Worm (Caenorhabditis elegans): Measurements from ENCODE around the gene srh-139.
A peak's percentile ranks its signal among the peaks of the same experiment; 100 is the strongest.

Gene srh-139

ce11 chrV:16483681-16484080 lies at the start of gene srh-139:
Gene srh-139, plus strand, starts transcription at chrV:16483981.
- TF ChIP-seq B0310.2 (tag; optimal IDR thresholded peaks at IDR 0.05) (no peak), ceh-13 (GFP tag; optimal IDR thresholded peaks at IDR 0.05) (no peak), hnd-1 (tag; optimal IDR thresholded peaks at IDR 0.05) (no peak), ets-7 (tag; optimal IDR thresholded peaks at IDR 0.05) (no peak), tbx-11 (GFP tag; IDR thresholded peaks at IDR 0.05) (no peak), hmbx-1 (tag; optimal IDR thresholded peaks at IDR 0.05) (no peak), tra-4 (tag; optimal IDR thresholded peaks at IDR 0.05) (no peak), aly-1 (tag; optimal IDR thresholded peaks at IDR 0.05) (no peak), sea-1 (GFP tag; conservative IDR thresholded peaks at IDR 0.05) (no peak), pes-1 (GFP tag; IDR thresholded peaks at IDR 0.05) (no peak)

- TF ChIP-seq aly-1 (tag; optimal IDR thresholded peaks at IDR 0.05) (no peak), hnd-1 (tag; optimal IDR thresholded peaks at IDR 0.05) (no peak), sea-1 (GFP tag; conservative IDR thresholded peaks at IDR 0.05) (no peak), tbx-37 (GFP tag; conservative IDR thresholded peaks at IDR 0.05) (no peak), ceh-13 (GFP tag; optimal IDR thresholded peaks at IDR 0.05) (no peak), flt-1 (GFP tag; IDR thresholded peaks at IDR 0.05) (no peak), ceh-36 (tag; optimal IDR thresholded peaks at IDR 0.05) (no peak), B0310.2 (tag; optimal IDR thresholded peaks at IDR 0.05) (no peak), pes-1 (GFP tag; IDR thresholded peaks at IDR 0.05) (no peak), hmbx-1 (tag; optimal IDR thresholded peaks at IDR 0.05) (no peak), tra-4 (tag; optimal IDR thresholded peaks at IDR 0.05) (no peak), scrt-1 (GFP tag; IDR thresholded peaks at IDR 0.05) (no peak), ets-7 (tag; optimal IDR thresholded peaks at IDR 0.05) (no peak), F13C5.2 (tag; optimal IDR thresholded peaks at IDR 0.05) (no peak)
Measured at ce11 chrV:16435510-16435909, 48.3 kb upstream of the srh-139 start, which contains the start of the genes F26D2.13 and F26D2.14. Gene F26D2.13, minus strand, starts transcription at chrV:16435610. Gene F26D2.14, plus strand, starts transcription at chrV:16435855.

ce11 chrV:16437546-16437945 lies 46.2 kb upstream of the srh-139 start, which contains the start of gene F26D2.15:
Gene F26D2.15, plus strand, starts transcription at chrV:16437846.
- TF ChIP-seq ama-1 (optimal IDR thresholded peaks at IDR 0.05) (no peak), pes-1 (GFP tag; IDR thresholded peaks at IDR 0.05) (no peak), ets-7 (tag; optimal IDR thresholded peaks at IDR 0.05) (no peak), F13C5.2 (tag; optimal IDR thresholded peaks at IDR 0.05) (no peak), ceh-13 (GFP tag; optimal IDR thresholded peaks at IDR 0.05) (no peak), hnd-1 (tag; optimal IDR thresholded peaks at IDR 0.05) (no peak), tbx-37 (GFP tag; conservative IDR thresholded peaks at IDR 0.05) (no peak), B0310.2 (tag; optimal IDR thresholded peaks at IDR 0.05) (no peak), tra-4 (tag; optimal IDR thresholded peaks at IDR 0.05) (no peak), aly-1 (tag; optimal IDR thresholded peaks at IDR 0.05) (no peak), hmbx-1 (tag; optimal IDR thresholded peaks at IDR 0.05) (no peak), tbx-11 (GFP tag; IDR thresholded peaks at IDR 0.05) (no peak), hmg-4 (GFP tag; optimal IDR thresholded peaks at IDR 0.05) (no peak), sea-1 (GFP tag; conservative IDR thresholded peaks at IDR 0.05) (no peak)

ce11 chrV:16443626-16444025 lies 40.2 kb upstream of the srh-139 start, which contains the start of gene srh-141:
Gene srh-141, plus strand, starts transcription at chrV:16443926.
- no peak for TF ChIP-seq tbx-37 (GFP tag; conservative IDR thresholded peaks at IDR 0.05)
- TF ChIP-seq tra-4 (tag; optimal IDR thresholded peaks at IDR 0.05) = no peak
- TF ChIP-seq ama-1 (optimal IDR thresholded peaks at IDR 0.05) = no peak
- TF ChIP-seq sea-1 (GFP tag; conservative IDR thresholded peaks at IDR 0.05) = no peak
- no peak for TF ChIP-seq ets-7 (tag; optimal IDR thresholded peaks at IDR 0.05)
- no peak for TF ChIP-seq scrt-1 (GFP tag; IDR thresholded peaks at IDR 0.05)
- TF ChIP-seq tbx-11 (GFP tag; IDR thresholded peaks at IDR 0.05) = no peak
- no peak for TF ChIP-seq F13C5.2 (tag; optimal IDR thresholded peaks at IDR 0.05)
- TF ChIP-seq ceh-13 (GFP tag; optimal IDR thresholded peaks at IDR 0.05) = no peak
- no peak for TF ChIP-seq ceh-36 (tag; optimal IDR thresholded peaks at IDR 0.05)
- no peak for TF ChIP-seq B0310.2 (tag; optimal IDR thresholded peaks at IDR 0.05)
- TF ChIP-seq hmbx-1 (tag; optimal IDR thresholded peaks at IDR 0.05) = no peak

- TF ChIP-seq ceh-13 (GFP tag; optimal IDR thresholded peaks at IDR 0.05) (no peak), pes-1 (GFP tag; IDR thresholded peaks at IDR 0.05) (no peak)
Measured at ce11 chrV:16445676-16446075, 38.1 kb upstream of the srh-139 start, which contains the start of gene T08G3.6. Gene T08G3.6, plus strand, starts transcription at chrV:16445976.

ce11 chrV:16446191-16446590 lies 37.6 kb upstream of the srh-139 start:
- TF ChIP-seq pes-1 (GFP tag; IDR thresholded peaks at IDR 0.05) = no peak
- peak; percentile 69 for TF ChIP-seq ceh-36 (tag; optimal IDR thresholded peaks at IDR 0.05)

ce11 chrV:16447735-16448134 lies 36.0 kb upstream of the srh-139 start, which contains the start of gene T08G3.13:
Gene T08G3.13, plus strand, starts transcription at chrV:16448035.
- no peak for TF ChIP-seq ceh-36 (tag; optimal IDR thresholded peaks at IDR 0.05)
- TF ChIP-seq ama-1 (optimal IDR thresholded peaks at IDR 0.05) = no peak
- no peak for TF ChIP-seq tbx-37 (GFP tag; conservative IDR thresholded peaks at IDR 0.05)
- TF ChIP-seq scrt-1 (GFP tag; IDR thresholded peaks at IDR 0.05) = no peak
- no peak for TF ChIP-seq F13C5.2 (tag; optimal IDR thresholded peaks at IDR 0.05)
- TF ChIP-seq ets-7 (tag; optimal IDR thresholded peaks at IDR 0.05) = no peak
- TF ChIP-seq tbx-11 (GFP tag; IDR thresholded peaks at IDR 0.05) = no peak
- TF ChIP-seq tra-4 (tag; optimal IDR thresholded peaks at IDR 0.05) = no peak
- TF ChIP-seq sea-1 (GFP tag; conservative IDR thresholded peaks at IDR 0.05) = no peak
- TF ChIP-seq hmbx-1 (tag; optimal IDR thresholded peaks at IDR 0.05) = no peak
- TF ChIP-seq pes-1 (GFP tag; IDR thresholded peaks at IDR 0.05) = no peak
- no peak for TF ChIP-seq hnd-1 (tag; optimal IDR thresholded peaks at IDR 0.05)
- TF ChIP-seq hmg-4 (GFP tag; optimal IDR thresholded peaks at IDR 0.05) = no peak
- no peak for TF ChIP-seq ceh-13 (GFP tag; optimal IDR thresholded peaks at IDR 0.05)
- no peak for TF ChIP-seq aly-1 (tag; optimal IDR thresholded peaks at IDR 0.05)

- TF ChIP-seq hmg-4 (GFP tag; optimal IDR thresholded peaks at IDR 0.05) = no peak
- no peak for TF ChIP-seq tra-4 (tag; optimal IDR thresholded peaks at IDR 0.05)
- no peak for TF ChIP-seq B0310.2 (tag; optimal IDR thresholded peaks at IDR 0.05)
- TF ChIP-seq sea-1 (GFP tag; conservative IDR thresholded peaks at IDR 0.05) = no peak
- TF ChIP-seq hnd-1 (tag; optimal IDR thresholded peaks at IDR 0.05) = no peak
- TF ChIP-seq aly-1 (tag; optimal IDR thresholded peaks at IDR 0.05) = no peak
- no peak for TF ChIP-seq hmbx-1 (tag; optimal IDR thresholded peaks at IDR 0.05)
- no peak for TF ChIP-seq ets-7 (tag; optimal IDR thresholded peaks at IDR 0.05)
- TF ChIP-seq F13C5.2 (tag; optimal IDR thresholded peaks at IDR 0.05) = no peak
- no peak for TF ChIP-seq tbx-11 (GFP tag; IDR thresholded peaks at IDR 0.05)
- TF ChIP-seq scrt-1 (GFP tag; IDR thresholded peaks at IDR 0.05) = no peak
- no peak for TF ChIP-seq ama-1 (optimal IDR thresholded peaks at IDR 0.05)
- no peak for TF ChIP-seq tbx-37 (GFP tag; conservative IDR thresholded peaks at IDR 0.05)
- no peak for TF ChIP-seq pes-1 (GFP tag; IDR thresholded peaks at IDR 0.05)
- TF ChIP-seq ceh-36 (tag; optimal IDR thresholded peaks at IDR 0.05) = no peak
Measured at ce11 chrV:16455065-16455464, 28.7 kb upstream of the srh-139 start, which contains the start of gene str-14. Gene str-14, minus strand, starts transcription at chrV:16455165.
